Worm (Caenorhabditis elegans): Measurements from ENCODE around the gene lbp-8.
A peak's percentile ranks its signal among the peaks of the same experiment; 100 is the strongest.

Gene lbp-8

ce11 chrV:13873323-13873722, 17.2 kb upstream of the lbp-8 start:
- peak; percentile 1 for TF ChIP-seq nhr-85 (tag)
- no peak for TF ChIP-seq nhr-12 (tag; optimal IDR thresholded peaks at IDR 0.05)

- no peak for TF ChIP-seq ama-1 (optimal IDR thresholded peaks at IDR 0.05)
- no peak for TF ChIP-seq fkh-4 (tag; optimal IDR thresholded peaks at IDR 0.05; ENCODE audit: borderline replicate concordance)
- no peak for TF ChIP-seq egl-27 (tag; optimal IDR thresholded peaks at IDR 0.05)
- no peak for TF ChIP-seq hpl-2 (GFP tag; optimal IDR thresholded peaks at IDR 0.05)
- TF ChIP-seq unc-130 (tag; optimal IDR thresholded peaks at IDR 0.05), result no peak
- no peak for TF ChIP-seq lin-13 (GFP tag; optimal IDR thresholded peaks at IDR 0.05)
- no peak for TF ChIP-seq nhr-71 (tag; optimal IDR thresholded peaks at IDR 0.05)
- TF ChIP-seq lin-15B (tag; optimal IDR thresholded peaks at IDR 0.05), result no peak
- TF ChIP-seq C04F5.9 (tag; optimal IDR thresholded peaks at IDR 0.05), result no peak
- TF ChIP-seq fkh-8 (tag; optimal IDR thresholded peaks at IDR 0.05), result no peak
- TF ChIP-seq ceh-63 (GFP tag; optimal IDR thresholded peaks at IDR 0.05), result no peak
- TF ChIP-seq fkh-10 (GFP tag; optimal IDR thresholded peaks at IDR 0.05), result no peak
- no peak for TF ChIP-seq mab-9 (GFP tag; IDR thresholded peaks at IDR 0.05)
- TF ChIP-seq ceh-82 (tag; optimal IDR thresholded peaks at IDR 0.05), result no peak
- TF ChIP-seq ztf-4 (tag; optimal IDR thresholded peaks at IDR 0.05), result no peak
These were observed 14.0 kb upstream of the lbp-8 start, which contains the start of gene T22G5.1 for ce11 chrV:13876529-13876928. Gene T22G5.1 (plus strand): TSS chrV:13876829.

ce11 chrV:13878226-13878625, 12.3 kb upstream of the lbp-8 start:
- TF ChIP-seq sup-37 (GFP tag; optimal IDR thresholded peaks at IDR 0.05), result no peak
- no peak for TF ChIP-seq xbp-1 (tag; optimal IDR thresholded peaks at IDR 0.05)
- TF ChIP-seq snu-23 (GFP tag; optimal IDR thresholded peaks at IDR 0.05), result peak; percentile 7
- TF ChIP-seq nhr-237 (tag; optimal IDR thresholded peaks at IDR 0.05), result no peak
- TF ChIP-seq dpl-1 (GFP tag; optimal IDR thresholded peaks at IDR 0.05), result peak in 1 of 3 experiments; percentile 35
- TF ChIP-seq pag-3 (tag; optimal IDR thresholded peaks at IDR 0.05; ENCODE audit: borderline replicate concordance, insufficient read depth), result peak; percentile 42
- no peak for TF ChIP-seq ztf-4 (tag; optimal IDR thresholded peaks at IDR 0.05)
- peak in 1 of 2 experiments; percentile 20 for TF ChIP-seq lin-35 (GFP tag; optimal IDR thresholded peaks at IDR 0.05)
- no peak for TF ChIP-seq egl-27 (tag; optimal IDR thresholded peaks at IDR 0.05)
- TF ChIP-seq elt-2 (tag; optimal IDR thresholded peaks at IDR 0.05), result peak; percentile 76
- TF ChIP-seq nhr-85 (tag), result peak; percentile 28
- TF ChIP-seq mef-2 (tag; optimal IDR thresholded peaks at IDR 0.05), result no peak
- peak in 3 of 6 experiments; percentile 24 to 59 (median 31) for TF ChIP-seq elt-3 (tag; optimal IDR thresholded peaks at IDR 0.05)
- TF ChIP-seq blmp-1 (tag; optimal IDR thresholded peaks at IDR 0.05), result peak; percentile 48
- no peak for TF ChIP-seq ces-1 (GFP tag; optimal IDR thresholded peaks at IDR 0.05)
- TF ChIP-seq lin-14 (GFP tag; optimal IDR thresholded peaks at IDR 0.05), result peak; percentile 46
- no peak for TF ChIP-seq nhr-76 (tag; optimal IDR thresholded peaks at IDR 0.05)
- TF ChIP-seq mep-1 (tag; optimal IDR thresholded peaks at IDR 0.05), result no peak
- TF ChIP-seq mdl-1 (tag; optimal IDR thresholded peaks at IDR 0.05), result peak in 1 of 2 experiments; percentile 13
- TF ChIP-seq nhr-71 (tag; optimal IDR thresholded peaks at IDR 0.05), result peak; percentile 26
- no peak for TF ChIP-seq grh-1 (GFP tag; IDR thresholded peaks at IDR 0.05)
- peak; percentile 48 for TF ChIP-seq nhr-20 (tag; optimal IDR thresholded peaks at IDR 0.05)

ce11 chrV:13879241-13879640, 11.3 kb upstream of the lbp-8 start, which contains the start of gene lbp-7:
Gene lbp-7 (plus strand): TSS chrV:13879552.
- TF ChIP-seq snu-23 (GFP tag; optimal IDR thresholded peaks at IDR 0.05), result no peak
- peak; percentile 86 for TF ChIP-seq elt-2 (tag; optimal IDR thresholded peaks at IDR 0.05)
- TF ChIP-seq tlp-1 (tag; optimal IDR thresholded peaks at IDR 0.05), result peak; percentile 8
- no peak for TF ChIP-seq vab-15 (tag; optimal IDR thresholded peaks at IDR 0.05)
- no peak for TF ChIP-seq skn-1 (tag; optimal IDR thresholded peaks at IDR 0.05)
- no peak for TF ChIP-seq lin-14 (GFP tag; optimal IDR thresholded peaks at IDR 0.05)
- no peak for TF ChIP-seq mdl-1 (tag; optimal IDR thresholded peaks at IDR 0.05)
- no peak for TF ChIP-seq unc-130 (tag; optimal IDR thresholded peaks at IDR 0.05)
- no peak for TF ChIP-seq pqm-1 (tag; optimal IDR thresholded peaks at IDR 0.05)
- no peak for TF ChIP-seq efl-1 (optimal IDR thresholded peaks at IDR 0.05)
- no peak for TF ChIP-seq efl-1 (GFP tag; optimal IDR thresholded peaks at IDR 0.05 in 1 of 2)
- no peak for TF ChIP-seq egl-27 (tag; optimal IDR thresholded peaks at IDR 0.05)
- TF ChIP-seq sox-4 (tag; optimal IDR thresholded peaks at IDR 0.05), result no peak
- TF ChIP-seq grh-1 (GFP tag; IDR thresholded peaks at IDR 0.05), result no peak
- TF ChIP-seq unc-30 (tag; optimal IDR thresholded peaks at IDR 0.05), result no peak
- TF ChIP-seq hlh-4 (tag; optimal IDR thresholded peaks at IDR 0.05), result no peak
- no peak for TF ChIP-seq fkh-8 (tag; optimal IDR thresholded peaks at IDR 0.05)
- TF ChIP-seq egl-13 (tag; optimal IDR thresholded peaks at IDR 0.05), result no peak
- peak; percentile 5 for TF ChIP-seq nhr-20 (tag; optimal IDR thresholded peaks at IDR 0.05)
- TF ChIP-seq mef-2 (tag; optimal IDR thresholded peaks at IDR 0.05), result no peak
- TF ChIP-seq Y116A8C.19 (tag; optimal IDR thresholded peaks at IDR 0.05; ENCODE audit: borderline replicate concordance), result no peak
- TF ChIP-seq mep-1 (tag; optimal IDR thresholded peaks at IDR 0.05), result no peak
- TF ChIP-seq nhr-76 (tag; optimal IDR thresholded peaks at IDR 0.05), result no peak
- TF ChIP-seq sup-37 (GFP tag; optimal IDR thresholded peaks at IDR 0.05), result no peak

All from whole organism, L1 larva.